Worm (Caenorhabditis elegans) whole organism, dauer: ENCODE results near the gene kqt-3.

Experiments
- unc-62 ChIP-seq: sonication (generic microtip); optimal IDR thresholded peaks from 2 replicates; lab custom pipeline; 2017; ENCODE audit warnings: missing biosample characterization, missing genetic modification reagents, missing genetic modification characterization

kqt-3 gene

DNA sequence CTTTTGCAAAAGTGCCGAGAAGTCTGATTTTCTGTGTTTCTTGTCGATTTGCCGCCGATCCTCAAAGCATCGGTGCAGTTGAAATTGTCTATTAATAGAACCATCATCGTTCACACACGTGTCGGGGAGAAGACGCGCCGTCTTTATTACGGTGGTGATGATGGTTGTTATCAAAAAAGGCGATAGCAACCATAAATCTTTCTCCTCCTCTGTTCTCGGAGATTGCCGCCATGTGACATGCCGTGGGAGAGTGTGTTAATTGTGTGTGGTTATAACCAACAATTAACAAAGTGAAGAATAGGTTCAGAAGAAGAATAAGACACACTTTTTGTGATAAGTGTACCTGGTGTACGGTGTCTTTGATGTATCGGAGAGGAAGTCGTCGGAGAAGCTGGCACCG lies 15.0 kb upstream of the kqt-3 start:
- no peak for TF ChIP-seq unc-62 (GFP tag; lab: Kevin White, UChicago)

DNA sequence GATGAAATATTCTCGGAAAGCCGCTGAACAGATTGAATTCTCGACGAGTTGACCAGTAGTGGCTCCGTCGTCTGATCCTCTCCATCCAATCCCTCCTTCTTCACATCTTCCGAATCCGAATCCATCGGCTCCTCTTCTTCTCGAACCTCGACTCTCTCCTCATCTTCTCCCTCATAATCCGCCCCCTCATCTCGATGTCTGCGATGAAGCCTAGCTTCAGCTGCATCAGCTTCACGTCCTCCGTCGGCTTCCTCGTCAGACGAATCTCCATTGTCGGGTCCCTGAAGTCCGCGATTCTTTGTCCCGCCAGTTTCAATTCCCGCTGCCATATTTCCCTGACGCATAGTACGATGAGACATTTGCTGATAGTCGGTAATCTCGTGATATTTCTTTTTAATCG lies 10.5 kb upstream of the kqt-3 start:
- no peak for TF ChIP-seq unc-62 (GFP tag; lab: Kevin White, UChicago)

DNA sequence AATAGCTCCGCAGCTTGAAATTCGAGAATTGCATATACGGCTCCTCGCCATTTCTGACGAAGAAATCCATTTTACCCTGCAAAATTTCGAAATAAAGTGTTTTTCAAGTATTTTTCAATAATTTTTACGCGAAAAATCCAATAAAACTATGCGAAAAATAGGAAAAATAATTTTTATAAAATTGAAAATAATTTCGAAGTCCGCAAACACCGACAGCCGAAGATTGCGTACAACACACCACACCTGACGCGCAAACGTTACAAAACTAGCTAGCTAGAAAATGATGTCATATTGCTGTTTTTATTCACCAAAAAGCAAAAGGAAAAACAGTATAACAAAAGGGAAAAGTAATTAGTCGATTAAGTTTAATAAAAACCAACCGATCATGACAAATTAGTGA lies 1.4 kb upstream of the kqt-3 start, which contains the start of gene rpoa-1:
Gene rpoa-1, minus strand, starts transcription at position 84 of the 400 bp plus-strand sequence.
- no peak for TF ChIP-seq unc-62 (GFP tag; lab: Kevin White, UChicago)

DNA sequence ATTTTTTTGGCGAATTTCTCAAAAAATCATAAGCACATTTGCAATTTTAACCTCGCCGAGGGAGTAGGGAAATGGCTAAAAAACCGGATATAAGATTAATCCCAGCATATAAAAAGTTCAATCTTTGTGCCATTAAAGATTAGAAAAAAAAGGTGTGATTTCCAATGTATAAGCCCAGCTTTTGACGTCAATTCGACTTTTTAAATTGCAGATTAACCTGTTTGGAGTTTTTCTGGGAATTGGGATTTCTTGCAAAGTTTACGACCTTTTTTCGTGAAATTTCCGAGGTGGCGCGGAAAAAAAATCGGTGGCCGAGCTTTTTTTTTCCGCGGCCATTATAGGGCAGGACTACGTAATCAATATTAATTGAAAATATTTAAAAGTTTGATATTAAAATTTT lies 1.6 kb downstream of the kqt-3 start:
- no peak for TF ChIP-seq unc-62 (GFP tag; lab: Kevin White, UChicago)

DNA sequence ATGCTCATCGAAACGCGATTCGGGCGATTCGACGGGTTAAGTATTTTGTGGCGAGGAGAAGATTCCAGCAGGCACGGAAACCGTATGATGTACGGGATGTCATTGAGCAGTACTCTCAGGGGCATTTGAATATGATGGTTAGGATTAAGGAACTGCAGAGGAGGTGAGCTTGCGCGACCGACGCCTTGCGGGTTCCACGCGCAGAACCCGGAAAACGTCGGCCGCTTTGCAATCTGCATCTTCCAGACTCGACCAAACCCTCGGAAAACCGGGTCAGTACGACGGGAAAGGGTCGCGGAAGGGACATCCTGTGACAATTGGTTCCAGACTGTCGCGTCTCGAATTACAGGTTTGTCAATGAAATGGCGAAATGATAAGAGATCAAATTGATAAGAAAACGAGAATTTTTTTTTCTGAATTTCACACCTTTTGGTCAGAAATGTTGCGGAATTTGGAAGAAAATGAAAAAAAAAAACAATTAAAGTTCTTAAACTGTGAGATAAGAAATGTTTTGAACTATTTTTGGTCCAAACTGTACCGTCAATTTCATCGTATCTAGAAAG lies 15.5 kb downstream of the kqt-3 start:
- no peak for TF ChIP-seq unc-62 (GFP tag; lab: Kevin White, UChicago)

DNA sequence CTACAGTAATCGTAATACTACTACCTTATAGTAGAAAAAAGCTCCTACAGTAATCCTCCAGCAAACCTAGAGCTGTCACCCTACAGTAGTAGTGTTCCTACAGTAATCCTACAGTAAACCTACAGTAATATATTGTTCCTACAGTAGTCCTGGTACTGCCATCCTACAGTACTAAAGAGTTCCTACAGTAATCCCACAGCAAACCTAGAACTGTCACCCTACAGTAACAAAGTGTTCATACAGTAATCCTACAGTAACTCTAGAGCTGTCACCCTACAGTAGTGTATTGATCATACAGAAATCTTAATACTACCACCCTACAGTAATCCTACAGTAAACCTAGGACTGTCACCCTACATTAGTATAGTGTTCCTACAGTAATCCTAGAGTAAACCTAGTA lies 17.2 kb downstream of the kqt-3 start:
- no peak for TF ChIP-seq unc-62 (GFP tag; lab: Kevin White, UChicago)

DNA sequence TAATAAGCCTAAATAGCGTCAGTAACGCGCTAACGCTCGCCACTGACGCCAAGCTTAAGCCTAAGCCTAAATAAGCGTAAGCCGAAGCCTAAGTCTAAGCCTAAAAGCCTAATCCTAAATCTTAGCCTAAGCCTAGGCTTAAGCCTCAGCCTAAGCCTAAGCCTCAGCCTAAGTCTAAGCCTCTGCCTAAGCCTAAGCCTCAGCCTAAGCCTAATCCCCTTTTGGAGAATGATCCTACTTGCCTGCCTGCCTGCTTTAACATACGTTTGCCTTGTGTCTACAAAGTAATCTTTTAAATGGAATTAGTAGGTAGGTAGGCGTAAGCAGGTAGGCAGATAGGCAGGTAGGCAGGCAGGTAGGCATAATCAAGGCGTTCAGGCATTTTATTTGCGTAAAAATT lies 19.3 kb downstream of the kqt-3 start:
- no peak for TF ChIP-seq unc-62 (GFP tag; lab: Kevin White, UChicago)

DNA sequence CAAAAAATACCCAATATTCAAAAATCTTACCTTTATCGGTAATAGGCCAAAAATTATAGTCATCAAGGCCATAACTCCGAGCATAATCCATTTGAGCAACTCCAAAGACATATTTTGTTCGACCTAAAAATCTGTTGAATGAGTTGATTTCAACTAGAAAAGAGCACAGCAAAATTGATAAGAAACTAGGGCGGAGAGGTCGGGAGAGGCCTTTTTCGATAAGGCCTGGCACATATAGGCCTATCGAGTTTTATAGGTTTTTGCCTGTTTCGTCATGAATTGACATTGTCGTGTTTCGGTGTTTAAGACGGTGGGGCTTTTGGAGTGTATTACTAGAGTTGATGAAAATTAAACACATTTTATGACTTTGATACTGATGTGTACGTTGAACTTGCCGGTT lies 19.7 kb downstream of the kqt-3 start, which contains the start of gene zipt-2.3:
Gene zipt-2.3, minus strand, starts transcription at position 147 of the 400 bp plus-strand sequence.
- TF ChIP-seq unc-62 (GFP tag; lab: Kevin White, UChicago): no peak

DNA sequence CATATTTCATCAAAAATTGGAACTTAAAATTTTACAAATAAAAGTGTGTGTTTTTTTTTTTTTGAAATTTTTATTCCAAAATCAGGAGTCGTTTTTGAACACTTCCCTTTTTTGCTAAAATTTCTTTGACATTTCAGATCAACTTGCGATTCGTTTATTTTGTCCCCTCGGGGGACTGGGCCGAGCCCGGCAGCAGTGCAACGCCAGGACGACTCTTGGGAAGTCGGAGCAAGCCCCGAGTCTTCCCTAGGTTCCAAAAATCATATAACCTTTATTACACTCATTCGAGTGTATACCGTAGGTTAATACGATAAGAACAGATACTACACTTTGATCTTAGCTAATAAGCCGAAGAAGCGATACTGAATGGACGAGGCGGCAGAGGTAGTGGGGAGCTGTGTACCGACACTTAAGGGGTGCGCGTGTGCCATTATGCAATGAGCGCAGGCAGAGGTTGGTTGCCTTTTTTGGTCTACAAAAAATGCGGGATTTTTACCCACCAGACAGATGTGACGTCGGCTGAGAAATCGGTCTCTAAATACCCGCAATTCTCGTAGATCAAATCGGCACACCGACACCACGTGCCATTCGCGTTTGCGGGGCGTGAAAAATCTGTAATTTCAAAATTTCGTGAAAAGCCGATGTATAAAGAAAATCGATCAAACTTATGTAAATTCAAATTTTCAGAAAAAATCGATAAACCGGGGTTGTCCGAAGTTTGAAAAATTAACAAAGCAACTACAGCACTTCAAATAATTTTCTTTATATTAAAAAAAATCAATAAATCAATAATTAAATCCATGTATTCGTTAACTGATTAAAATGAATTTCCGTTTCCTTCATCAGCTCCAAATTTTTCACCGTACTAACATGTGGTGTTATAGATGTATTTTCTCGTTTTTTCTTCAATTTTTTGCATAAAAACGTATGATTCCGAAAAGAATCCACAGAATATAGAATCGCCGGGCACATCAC lies 21.6 kb downstream of the kqt-3 start:
- no peak for TF ChIP-seq unc-62 (GFP tag; lab: Kevin White, UChicago)

DNA sequence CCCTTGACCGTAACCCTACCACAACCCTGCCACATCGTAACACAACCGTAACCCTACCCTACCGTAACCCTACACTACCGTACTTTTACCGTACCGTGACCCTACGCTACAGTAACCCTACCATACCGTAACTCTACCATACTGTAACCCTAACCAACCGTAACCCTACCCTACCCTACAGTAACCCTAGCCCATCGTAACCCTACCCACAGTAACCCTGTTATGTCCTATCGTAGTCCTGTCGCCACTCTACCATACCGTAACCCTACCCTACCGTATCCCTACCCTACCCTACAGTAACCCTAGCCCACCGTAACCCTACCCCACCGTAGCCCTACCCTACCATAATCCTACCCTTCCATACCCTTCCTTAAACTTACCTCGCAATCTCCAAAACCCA lies 24.6 kb downstream of the kqt-3 start:
- no peak for TF ChIP-seq unc-62 (GFP tag; lab: Kevin White, UChicago)

DNA sequence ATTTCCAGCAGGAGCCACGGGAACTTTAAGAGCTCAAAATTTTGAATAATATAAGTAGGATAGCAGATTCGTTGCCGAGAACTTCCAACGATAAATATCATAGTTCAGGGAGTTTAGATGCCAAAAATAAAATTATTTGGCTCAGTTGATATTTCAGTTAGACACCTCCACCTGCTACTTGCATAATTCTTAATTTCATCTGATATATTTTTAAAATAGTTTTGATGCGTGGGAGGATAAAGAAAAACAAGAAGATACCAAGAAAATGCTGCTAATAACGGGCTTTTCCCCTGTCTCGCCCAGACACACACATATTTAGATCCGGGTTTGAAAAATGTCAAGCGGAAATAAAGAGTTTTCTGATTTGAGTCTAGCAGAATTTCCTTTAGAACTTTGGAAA lies 25.1 kb downstream of the kqt-3 start, which contains the start of gene sre-46:
Gene sre-46, minus strand, starts transcription at position 101 of the 400 bp plus-strand sequence.
- no peak for TF ChIP-seq unc-62 (GFP tag; lab: Kevin White, UChicago)

DNA sequence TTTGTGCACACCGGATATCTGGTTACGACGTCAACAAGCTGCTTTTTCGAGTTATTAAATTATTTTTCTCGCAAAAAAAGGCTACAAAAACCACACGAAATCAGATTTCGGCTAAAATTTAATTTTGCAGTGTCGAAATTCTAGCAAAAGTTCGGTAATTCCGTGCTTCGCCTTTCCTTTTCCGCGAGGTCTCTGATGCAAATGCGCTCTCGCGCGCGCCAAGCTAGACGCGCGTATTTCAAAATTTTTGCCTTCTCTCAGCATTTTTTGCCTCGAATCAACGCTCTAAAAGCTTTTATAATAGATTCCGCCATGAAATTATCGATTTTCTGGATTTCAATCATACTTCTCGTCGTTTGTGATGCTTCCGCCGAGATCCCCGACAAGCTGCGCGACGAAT lies 26.7 kb downstream of the kqt-3 start, which contains the start of gene Y54G9A.5:
Gene Y54G9A.5, plus strand, starts transcription at position 245 of the 400 bp plus-strand sequence.
- no peak for TF ChIP-seq unc-62 (GFP tag; lab: Kevin White, UChicago)

DNA sequence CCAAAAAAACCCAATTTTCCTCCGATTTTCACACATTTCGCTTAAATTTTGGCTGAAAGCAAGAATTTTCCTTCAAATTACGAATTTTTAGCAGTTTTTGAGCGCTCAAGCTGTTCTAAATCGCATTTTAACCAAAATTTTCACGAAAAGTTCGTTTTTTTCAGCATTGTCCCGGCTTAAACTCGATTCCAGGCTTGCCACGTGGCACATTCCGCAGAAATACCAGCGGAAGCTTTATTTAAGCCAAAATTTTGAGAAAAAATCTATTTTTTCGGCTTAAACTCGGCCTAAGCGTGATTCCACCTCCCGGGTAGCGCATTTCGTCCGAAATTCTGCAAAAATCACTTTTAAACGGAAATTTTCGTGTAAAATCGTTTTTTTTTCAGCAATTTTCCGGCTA lies 27.7 kb downstream of the kqt-3 start:
- TF ChIP-seq unc-62 (GFP tag; lab: Kevin White, UChicago): no peak

DNA sequence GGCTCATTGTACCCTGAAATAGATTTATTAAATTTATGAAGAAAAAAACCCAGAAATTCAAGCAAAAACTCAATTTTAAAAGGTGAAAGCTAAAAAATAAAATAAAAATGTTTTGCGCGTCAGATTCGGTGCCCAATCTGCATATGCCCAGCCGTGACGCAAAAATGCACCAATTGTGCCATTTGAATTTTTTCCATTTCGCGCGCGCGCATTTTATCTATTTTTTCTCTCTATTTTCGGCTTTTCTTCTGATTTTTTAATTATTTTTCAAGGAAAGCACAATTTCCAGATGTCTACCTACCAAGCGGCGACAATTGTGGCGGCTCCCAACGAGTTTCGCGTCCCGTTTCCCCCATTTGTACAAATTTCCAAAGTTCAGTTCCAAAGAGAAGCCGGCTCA lies 29.7 kb downstream of the kqt-3 start, which contains the start of the genes Y54G9A.7 and bub-3:
Gene Y54G9A.7, minus strand, starts transcription at position 7 of the 400 bp plus-strand sequence.
Gene bub-3, plus strand, starts transcription at position 270 of the 400 bp plus-strand sequence.
- no peak for TF ChIP-seq unc-62 (GFP tag; lab: Kevin White, UChicago)

DNA sequence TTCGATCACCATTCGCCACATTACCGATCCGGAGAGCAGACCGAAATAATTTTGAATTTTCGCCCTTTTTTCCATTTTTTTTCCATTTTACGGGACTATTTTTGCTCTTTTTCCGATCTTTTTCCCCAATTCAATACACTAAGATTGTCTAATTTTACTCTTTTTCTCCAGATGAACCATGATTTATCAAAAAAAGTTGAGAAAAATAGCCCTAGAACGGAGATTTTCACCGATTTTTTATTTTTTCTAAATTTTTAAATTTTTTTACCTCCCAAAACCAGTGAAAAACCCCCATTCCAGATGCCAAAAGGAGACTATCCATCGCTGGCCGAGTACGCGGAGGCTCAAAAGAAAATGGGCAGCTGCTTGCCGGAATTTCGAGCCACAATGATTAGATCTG lies 33.3 kb downstream of the kqt-3 start, which contains the start of gene Y54G9A.9:
Gene Y54G9A.9, plus strand, starts transcription at position 301 of the 400 bp plus-strand sequence.
- TF ChIP-seq unc-62 (GFP tag; lab: Kevin White, UChicago): no peak

DNA sequence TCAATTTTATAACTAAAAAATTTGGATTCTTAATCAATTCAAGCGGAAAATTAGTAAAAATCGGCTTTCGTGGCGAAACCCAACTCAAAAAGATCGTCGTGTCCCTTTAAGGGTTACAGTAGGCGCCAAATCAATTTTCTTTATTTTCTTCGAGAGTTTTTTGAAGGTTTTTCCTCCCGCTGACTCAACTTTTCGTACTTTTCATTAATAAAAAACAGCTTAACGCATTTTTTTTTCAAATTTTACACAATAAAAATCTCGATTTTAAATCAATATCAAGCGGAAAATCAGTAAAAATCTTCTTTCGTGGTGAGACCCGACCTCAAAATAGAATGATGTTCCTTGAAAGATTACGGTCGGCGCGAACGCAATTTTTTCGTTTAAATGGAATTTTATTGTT lies 36.1 kb downstream of the kqt-3 start:
- TF ChIP-seq unc-62 (GFP tag; lab: Kevin White, UChicago): no peak
